Worm (Caenorhabditis elegans): ENCODE data around the gene D2096.6.
"Not testable (repeated sequence)": the region's sequence is repeated elsewhere in the genome, so short reads cannot be mapped to it uniquely, and the experiment has no call there.

The D2096.6 gene

DNA sequence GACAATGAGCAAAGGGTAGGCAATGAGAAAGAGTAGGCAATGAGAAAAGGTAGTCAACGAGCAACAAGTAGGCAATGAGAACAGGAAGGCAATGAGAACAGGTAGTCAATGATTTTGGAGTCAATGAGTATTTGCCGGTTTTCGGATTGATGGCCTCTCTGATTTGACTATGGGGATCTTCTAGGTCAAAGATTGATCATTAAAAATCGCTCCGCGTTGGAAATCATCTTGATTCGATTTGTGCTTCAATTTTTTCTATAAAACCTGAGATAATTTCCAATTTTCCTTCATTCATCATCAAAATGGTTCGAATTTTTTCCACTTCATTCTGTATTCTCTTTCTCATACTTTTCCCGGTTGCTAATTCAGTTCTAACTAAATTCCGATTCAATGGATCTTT is 17.0 kb downstream of the D2096.6 start, which contains the start of gene F17E9.16:
TSS of gene F17E9.16 (plus strand) at position 301 of the 400 bp plus-strand sequence.
- not testable (repeated sequence) for TF ChIP-seq nhr-11 (tag; optimal IDR thresholded peaks at IDR 0.05); dmd-9 (GFP tag; IDR thresholded peaks at IDR 0.05); D1046.2 (GFP tag; IDR thresholded peaks at IDR 0.05)

DNA sequence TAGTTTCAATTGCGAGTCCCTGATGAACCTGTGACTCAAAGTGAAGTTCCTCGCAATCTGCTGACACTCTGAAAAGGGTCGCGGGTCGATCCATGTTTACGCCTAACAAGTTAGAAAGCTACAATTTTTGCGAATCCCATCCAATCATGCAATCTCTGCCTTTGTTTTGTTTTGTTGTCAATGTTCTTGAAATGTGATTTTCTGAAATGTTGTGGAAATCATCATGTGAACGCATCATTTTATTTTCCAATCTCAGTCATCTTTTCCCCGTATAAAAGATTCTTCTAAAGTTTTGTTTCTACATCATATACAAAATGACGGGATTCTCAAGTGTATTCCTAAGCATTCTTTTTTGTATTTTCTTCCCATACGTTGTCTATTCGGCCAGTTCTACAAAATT is 21.0 kb downstream of the D2096.6 start, which contains the start of gene F17E9.4:
TSS of gene F17E9.4 (plus strand) at position 301 of the 400 bp plus-strand sequence.
- TF ChIP-seq nhr-11 (tag; optimal IDR thresholded peaks at IDR 0.05), result no peak
- no peak for TF ChIP-seq ceh-62 (tag; optimal IDR thresholded peaks at IDR 0.05)
- no peak for TF ChIP-seq mdl-1 (tag; optimal IDR thresholded peaks at IDR 0.05)
- TF ChIP-seq F10B5.3 (tag; optimal IDR thresholded peaks at IDR 0.05), result no peak
- TF ChIP-seq nhr-76 (tag; optimal IDR thresholded peaks at IDR 0.05), result no peak
- TF ChIP-seq unc-62 (GFP tag; optimal IDR thresholded peaks at IDR 0.05 in 1 of 2), result no peak
- TF ChIP-seq unc-62 (tag; optimal IDR thresholded peaks at IDR 0.05), result no peak
- no peak for TF ChIP-seq lin-1 (GFP tag; IDR thresholded peaks at IDR 0.05)
- TF ChIP-seq ztf-7 (tag; optimal IDR thresholded peaks at IDR 0.05), result no peak

ce11 chrIV:8347051-8347450 is 22.0 kb downstream of the D2096.6 start, which contains the start of the genes F17E9.18 and F17E9.15:
Gene F17E9.18 (minus strand): TSS chrIV:8347151.
Gene F17E9.15 (plus strand): TSS chrIV:8347418.
- TF ChIP-seq hif-1 (tag; optimal IDR thresholded peaks at IDR 0.05), result no peak
- no peak for TF ChIP-seq nhr-42 (GFP tag; IDR thresholded peaks at IDR 0.05)
- no peak for TF ChIP-seq lin-29 (GFP tag; IDR thresholded peaks at IDR 0.05)
- TF ChIP-seq ces-1 (GFP tag; optimal IDR thresholded peaks at IDR 0.05), result no peak
- TF ChIP-seq daf-12 (tag; optimal IDR thresholded peaks at IDR 0.05), result no peak
- no peak for TF ChIP-seq T26A8.4 (GFP tag; IDR thresholded peaks at IDR 0.05)
- no peak for TF ChIP-seq ztf-11 (tag; optimal IDR thresholded peaks at IDR 0.05)
- no peak for TF ChIP-seq mxl-3 (GFP tag; optimal IDR thresholded peaks at IDR 0.05)
- TF ChIP-seq jun-1 (tag; optimal IDR thresholded peaks at IDR 0.05), result no peak
- TF ChIP-seq daf-16 (GFP tag; optimal IDR thresholded peaks at IDR 0.05), result no peak
- TF ChIP-seq daf-16 (tag; optimal IDR thresholded peaks at IDR 0.05), result no peak
- TF ChIP-seq nhr-25 (tag; optimal IDR thresholded peaks at IDR 0.05; ENCODE audit: borderline replicate concordance, insufficient read depth), result no peak
- no peak for TF ChIP-seq mxl-2 (GFP tag; conservative IDR thresholded peaks at IDR 0.05)
- TF ChIP-seq hmg-1.1 (GFP tag; IDR thresholded peaks at IDR 0.05), result no peak
- TF ChIP-seq egl-43 (GFP tag; IDR thresholded peaks at IDR 0.05), result no peak
- TF ChIP-seq spr-3 (GFP tag; optimal IDR thresholded peaks at IDR 0.05), result no peak
- TF ChIP-seq saeg-2 (GFP tag; IDR thresholded peaks at IDR 0.05), result no peak
- no peak for TF ChIP-seq nhr-102 (tag; optimal IDR thresholded peaks at IDR 0.05)
- no peak for TF ChIP-seq D1046.2 (GFP tag; IDR thresholded peaks at IDR 0.05)

DNA sequence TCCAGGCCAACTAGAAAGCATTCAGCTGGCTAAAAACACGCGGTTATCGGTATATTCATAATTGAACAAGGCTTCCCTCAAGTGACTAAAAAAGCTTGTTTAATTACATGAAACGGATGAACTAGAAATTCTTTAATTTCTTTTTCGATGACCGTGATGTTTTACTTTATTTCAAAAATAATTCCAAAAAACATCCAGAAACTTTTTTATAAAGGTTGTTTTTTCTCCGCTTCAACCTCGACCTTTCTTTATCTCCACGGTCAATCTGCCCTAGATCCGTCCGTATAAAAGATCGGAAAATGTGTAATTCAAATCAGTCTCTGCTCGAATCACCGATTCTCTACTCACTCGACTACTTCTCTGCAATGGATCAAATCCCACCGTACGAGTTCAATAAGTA is 23.5 kb downstream of the D2096.6 start, which contains the start of gene F17E9.5:
TSS of gene F17E9.5 (plus strand) at position 301 of the 400 bp plus-strand sequence.
- TF ChIP-seq nhr-6 (tag; optimal IDR thresholded peaks at IDR 0.05) (no peak), ztf-7 (tag; optimal IDR thresholded peaks at IDR 0.05) (no peak), zip-2 (tag; optimal IDR thresholded peaks at IDR 0.05) (no peak), mxl-2 (GFP tag; conservative IDR thresholded peaks at IDR 0.05) (no peak), ctbp-1 (GFP tag; IDR thresholded peaks at IDR 0.05) (no peak), unc-62 (GFP tag; optimal IDR thresholded peaks at IDR 0.05 in 1 of 2) (peak in 1 of 2 experiments; percentile 34), unc-62 (tag; optimal IDR thresholded peaks at IDR 0.05) (no peak), tra-1 (GFP tag; IDR thresholded peaks at IDR 0.05) (no peak)

- TF ChIP-seq unc-62 (GFP tag; optimal IDR thresholded peaks at IDR 0.05 in 1 of 2), result no peak
- TF ChIP-seq unc-62 (tag; optimal IDR thresholded peaks at IDR 0.05), result no peak
- TF ChIP-seq duxl-1 (tag; optimal IDR thresholded peaks at IDR 0.05; ENCODE audit: poor library complexity), result no peak
- no peak for TF ChIP-seq mxl-2 (GFP tag; conservative IDR thresholded peaks at IDR 0.05)
Observed at ce11 chrIV:8342385-8342784, 26.6 kb downstream of the D2096.6 start, which contains the start of gene lgc-5. Gene lgc-5 (plus strand): TSS chrIV:8342685.

Measured in whole organism, L4 larva.